Fruit fly (Drosophila melanogaster) whole organism, embryonic: ENCODE data around the gene Mtp.

Experiments used
- Ada2b ChIP-seq: fragments of 200-800 bp; sonication (Bioruptor generic); IDR thresholded peaks from 2 replicates; pipeline ENCODE4 v1.3.6; 2022; ENCODE audit warnings: missing biosample characterization, missing genetic modification characterization
- B-H1 ChIP-seq: fragments of 200-800 bp; sonication (Bioruptor generic); IDR thresholded peaks from 3 replicates; pipeline ENCODE4 v1.3.6; 2022; ENCODE audit warnings: missing biosample characterization, missing genetic modification characterization
- CG10431 ChIP-seq: fragments of 200-800 bp; sonication (Bioruptor generic); optimal IDR thresholded peaks from 3 replicates; lab custom pipeline; 2018; ENCODE audit warnings: missing biosample characterization, mild to moderate bottlenecking, missing genetic modification characterization
- CG12071 ChIP-seq: fragments of 200-800 bp; sonication (Bioruptor generic); optimal IDR thresholded peaks from 3 replicates; lab custom pipeline; 2018; ENCODE audit warnings: missing biosample characterization, mild to moderate bottlenecking, missing genetic modification characterization
- CG12155 ChIP-seq: fragments of 200-800 bp; sonication (Bioruptor generic); optimal IDR thresholded peaks from 3 replicates; lab custom pipeline; 2016; ENCODE audit warnings: missing biosample characterization, missing genetic modification characterization
- CG12391 ChIP-seq: fragments of 200-800 bp; sonication (Bioruptor generic); optimal IDR thresholded peaks from 3 replicates; lab custom pipeline; 2018; ENCODE audit warnings: missing biosample characterization, mild to moderate bottlenecking, missing genetic modification characterization, moderate library complexity
- CG13123 ChIP-seq: fragments of 200-800 bp; sonication (Bioruptor generic); optimal IDR thresholded peaks from 2 replicates; lab custom pipeline; 2016; ENCODE audit warnings: missing biosample characterization, missing genetic modification characterization
- CG14860 ChIP-seq: fragments of 200-800 bp; sonication (Bioruptor generic); IDR thresholded peaks from 3 replicates; pipeline ENCODE4 v1.3.6; 2022; ENCODE audit warnings: missing biosample characterization, missing genetic modification characterization; ENCODE audit not compliant: partially characterized antibody
- CG1647 ChIP-seq: fragments of 200-800 bp; sonication (Bioruptor generic); optimal IDR thresholded peaks from 3 replicates; lab custom pipeline; 2016; ENCODE audit warnings: missing biosample characterization, missing genetic modification characterization
- CG16779 ChIP-seq: fragments of 200-800 bp; sonication (Bioruptor generic); IDR thresholded peaks from 2 replicates; pipeline ENCODE4 v1.3.6; 2022; ENCODE audit warnings: missing biosample characterization, missing genetic modification characterization
- CG16813 ChIP-seq: fragments of 200-800 bp; sonication (Bioruptor generic); IDR thresholded peaks from 3 replicates; pipeline ENCODE4 v1.3.6; 2022; ENCODE audit warnings: missing biosample characterization, missing genetic modification characterization; ENCODE audit not compliant: partially characterized antibody
- CG17568 ChIP-seq: fragments of 200-800 bp; sonication (Bioruptor generic); optimal IDR thresholded peaks from 2 replicates; lab custom pipeline; 2018; ENCODE audit warnings: missing biosample characterization, mild to moderate bottlenecking, missing genetic modification characterization, moderate library complexity
- CG42726 ChIP-seq: fragments of 200-800 bp; sonication (Bioruptor generic); IDR thresholded peaks from 2 replicates; pipeline ENCODE4 v1.3.6; 2022; ENCODE audit warnings: missing biosample characterization, missing genetic modification characterization; ENCODE audit not compliant: partially characterized antibody
- CG4328 ChIP-seq: fragments of 200-800 bp; sonication (Bioruptor generic); optimal IDR thresholded peaks from 3 replicates; lab custom pipeline; 2017; ENCODE audit warnings: missing biosample characterization, missing genetic modification reagents, missing genetic modification characterization
- CG5245 ChIP-seq: fragments of 200-800 bp; sonication (Bioruptor generic); optimal IDR thresholded peaks from 3 replicates; lab custom pipeline; 2016; ENCODE audit warnings: missing biosample characterization, missing genetic modification characterization
- CG7987 ChIP-seq: fragments of 200-800 bp; sonication (Bioruptor generic); optimal IDR thresholded peaks from 2 replicates; lab custom pipeline; 2018; ENCODE audit warnings: missing biosample characterization, mild to moderate bottlenecking, missing genetic modification characterization, moderate library complexity
- CG8359 ChIP-seq: fragments of 200-800 bp; sonication (Bioruptor generic); optimal IDR thresholded peaks from 2 replicates; lab custom pipeline; 2017; ENCODE audit warnings: missing biosample characterization, mild to moderate bottlenecking, missing genetic modification characterization, borderline replicate concordance
- CG8388 ChIP-seq: fragments of 200-800 bp; sonication (Bioruptor generic); optimal IDR thresholded peaks from 2 replicates; lab custom pipeline; 2019; ENCODE audit warnings: missing biosample characterization, mild to moderate bottlenecking, missing genetic modification characterization, moderate library complexity
- CG9215 ChIP-seq: fragments of 200-800 bp; sonication (Bioruptor generic); IDR thresholded peaks from 2 replicates; pipeline ENCODE4 v1.3.6; 2022; ENCODE audit warnings: missing biosample characterization, missing genetic modification characterization
- CHES-1-like ChIP-seq: fragments of 200-800 bp; sonication (Bioruptor generic); optimal IDR thresholded peaks from 2 replicates; lab custom pipeline; 2016; ENCODE audit warnings: missing biosample characterization, missing genetic modification characterization
- CkIIα-i1 ChIP-seq: fragments of 200-800 bp; sonication (Bioruptor generic); IDR thresholded peaks from 2 replicates; pipeline ENCODE4 v1.3.6; 2022; ENCODE audit warnings: missing biosample characterization, missing genetic modification characterization
- Deaf1 ChIP-seq: fragments of 200-800 bp; optimal IDR thresholded peaks from 3 replicates; lab custom pipeline; 2019; ENCODE audit warnings: missing biosample characterization, mild to moderate bottlenecking, missing genetic modification characterization, moderate library complexity
- Dip3 ChIP-seq: fragments of 200-800 bp; sonication (Bioruptor generic); optimal IDR thresholded peaks from 3 replicates; lab custom pipeline; 2016; ENCODE audit warnings: missing biosample characterization, missing genetic modification characterization
- Elba2 ChIP-seq: fragments of 200-800 bp; sonication (Bioruptor generic); optimal IDR thresholded peaks from 3 replicates; lab custom pipeline; 2016; ENCODE audit warnings: missing biosample characterization, missing genetic modification characterization
- Ets97D ChIP-seq: fragments of 200-800 bp; sonication (Bioruptor generic); optimal IDR thresholded peaks from 3 replicates; lab custom pipeline; 2016; ENCODE audit warnings: missing biosample characterization, missing genetic modification characterization
- Hsf ChIP-seq: fragments of 200-800 bp; sonication (Bioruptor generic); optimal IDR thresholded peaks from 3 replicates; lab custom pipeline; 2016; ENCODE audit warnings: missing biosample characterization, missing genetic modification characterization
- Lhr ChIP-seq: fragments of 200-800 bp; sonication (Bioruptor generic); optimal IDR thresholded peaks from 3 replicates; lab custom pipeline; 2017; ENCODE audit warnings: mild to moderate bottlenecking, missing biosample characterization, missing genetic modification reagents, missing genetic modification characterization
- Med ChIP-seq: fragments of 200-800 bp; sonication (Bioruptor generic); peaks from one replicate; lab custom pipeline; 2016; ENCODE audit warnings: missing biosample characterization, missing genetic modification characterization, mild to moderate bottlenecking, inconsistent platforms, moderate library complexity
- Neu2 ChIP-seq: fragments of 200-800 bp; sonication (Bioruptor generic); optimal IDR thresholded peaks from 3 replicates; lab custom pipeline; 2016; ENCODE audit warnings: missing biosample characterization, missing genetic modification characterization, borderline replicate concordance
- Poxn ChIP-seq: fragments of 200-800 bp; sonication (Bioruptor generic); IDR thresholded peaks from 2 replicates; pipeline ENCODE4 v1.3.6; 2022; ENCODE audit warnings: missing biosample characterization, missing genetic modification characterization
- Ptx1 ChIP-seq: fragments of 200-800 bp; sonication (Bioruptor generic); IDR thresholded peaks from 2 replicates; pipeline ENCODE4 v1.3.6; 2022; ENCODE audit warnings: missing biosample characterization, missing genetic modification characterization
- Side ChIP-seq: fragments of 200-800 bp; sonication (Bioruptor generic); optimal IDR thresholded peaks from 2 replicates; lab custom pipeline; 2016; ENCODE audit warnings: missing biosample characterization, missing genetic modification characterization
- bab2 ChIP-seq: fragments of 200-800 bp; sonication (Bioruptor generic); optimal IDR thresholded peaks from 2 replicates; lab custom pipeline; 2016; ENCODE audit warnings: missing biosample characterization, missing genetic modification characterization
- bbx ChIP-seq: fragments of 200-800 bp; sonication (Bioruptor generic); IDR thresholded peaks from 2 replicates; pipeline ENCODE4 v1.3.6; 2022; ENCODE audit warnings: missing biosample characterization, missing genetic modification characterization; ENCODE audit not compliant: partially characterized antibody
- bsh ChIP-seq, 2 experiments: fragments of 200-800 bp; sonication (Bioruptor generic); optimal IDR thresholded peaks; 2 replicates each; lab custom pipeline; 2017 to 2018; ENCODE audit warnings: mild to moderate bottlenecking in 2 of 2, missing biosample characterization in 2 of 2, missing genetic modification characterization in 2 of 2, moderate library complexity in 1 of 2
- croc ChIP-seq: fragments of 200-800 bp; sonication (Bioruptor generic); conservative IDR thresholded peaks from 3 replicates; pipeline ENCODE4 v1.3.6; 2022; ENCODE audit warnings: missing biosample characterization, missing genetic modification characterization
- danr ChIP-seq: fragments of 200-800 bp; sonication (Bioruptor generic); IDR thresholded peaks from 2 replicates; pipeline ENCODE4 v1.3.6; 2022; ENCODE audit warnings: missing biosample characterization, missing genetic modification characterization
- disco-r ChIP-seq: fragments of 200-800 bp; sonication (Bioruptor generic); optimal IDR thresholded peaks from 2 replicates; lab custom pipeline; 2016; ENCODE audit warnings: missing biosample characterization, missing genetic modification characterization
- dpn ChIP-seq, 2 experiments: fragments of 200-800 bp; sonication (Bioruptor generic); optimal IDR thresholded peaks; 3 replicates each; lab custom pipeline; 2016; ENCODE audit warnings: missing biosample characterization in 2 of 2, missing genetic modification characterization in 2 of 2
- ind ChIP-seq: fragments of 200-800 bp; sonication (Bioruptor generic); optimal IDR thresholded peaks from 3 replicates; lab custom pipeline; 2016; ENCODE audit warnings: missing biosample characterization, missing genetic modification characterization
- jing ChIP-seq: fragments of 200-800 bp; sonication (Bioruptor generic); optimal IDR thresholded peaks from 2 replicates; lab custom pipeline; 2018; ENCODE audit warnings: missing biosample characterization, mild to moderate bottlenecking, missing genetic modification characterization
- jumu ChIP-seq: fragments of 200-800 bp; sonication (Bioruptor generic); optimal IDR thresholded peaks from 3 replicates; lab custom pipeline; 2016; ENCODE audit warnings: missing biosample characterization, missing genetic modification characterization
- lilli ChIP-seq: fragments of 200-800 bp; sonication (Bioruptor generic); optimal IDR thresholded peaks from 3 replicates; lab custom pipeline; 2016; ENCODE audit warnings: missing biosample characterization, missing genetic modification characterization
- mld ChIP-seq: fragments of 200-800 bp; sonication (Bioruptor generic); IDR thresholded peaks from 3 replicates; pipeline ENCODE4 v1.3.6; 2022; ENCODE audit warnings: missing biosample characterization, missing genetic modification characterization; ENCODE audit not compliant: partially characterized antibody
- org-1 ChIP-seq: fragments of 200-800 bp; sonication (Bioruptor generic); optimal IDR thresholded peaks from 2 replicates; lab custom pipeline; 2017; ENCODE audit warnings: missing biosample characterization, missing genetic modification characterization
- otp ChIP-seq: fragments of 200-800 bp; sonication (Bioruptor generic); IDR thresholded peaks from 3 replicates; pipeline ENCODE4, ENCODE4 v1.3.6; 2022; ENCODE audit warnings: missing biosample characterization, missing genetic modification characterization
- peb ChIP-seq: fragments of 200-800 bp; sonication (Bioruptor generic); IDR thresholded peaks from 2 replicates; pipeline ENCODE4 v1.3.6; 2022; ENCODE audit warnings: missing biosample characterization, missing genetic modification characterization
- pho ChIP-seq: fragments of 200-800 bp; sonication (Bioruptor generic); optimal IDR thresholded peaks from 2 replicates; lab custom pipeline; 2016; ENCODE audit warnings: missing biosample characterization, missing genetic modification characterization
- psq ChIP-seq: fragments of 200-800 bp; sonication (Bioruptor generic); optimal IDR thresholded peaks from 2 replicates; lab custom pipeline; 2017; ENCODE audit warnings: missing biosample characterization, missing genetic modification characterization
- sens ChIP-seq: fragments of 200-800 bp; sonication (Bioruptor generic); peaks from one replicate; lab custom pipeline; 2016; ENCODE audit warnings: missing biosample characterization, missing genetic modification characterization
- sima ChIP-seq: fragments of 200-800 bp; sonication (Bioruptor generic); optimal IDR thresholded peaks from 2 replicates; lab custom pipeline; 2016; ENCODE audit warnings: missing biosample characterization, missing genetic modification characterization
- so ChIP-seq: fragments of 200-800 bp; sonication (Bioruptor generic); IDR thresholded peaks from 3 replicates; pipeline ENCODE4 v1.3.6; 2022; ENCODE audit warnings: missing biosample characterization, missing genetic modification characterization

Gene Mtp

DNA sequence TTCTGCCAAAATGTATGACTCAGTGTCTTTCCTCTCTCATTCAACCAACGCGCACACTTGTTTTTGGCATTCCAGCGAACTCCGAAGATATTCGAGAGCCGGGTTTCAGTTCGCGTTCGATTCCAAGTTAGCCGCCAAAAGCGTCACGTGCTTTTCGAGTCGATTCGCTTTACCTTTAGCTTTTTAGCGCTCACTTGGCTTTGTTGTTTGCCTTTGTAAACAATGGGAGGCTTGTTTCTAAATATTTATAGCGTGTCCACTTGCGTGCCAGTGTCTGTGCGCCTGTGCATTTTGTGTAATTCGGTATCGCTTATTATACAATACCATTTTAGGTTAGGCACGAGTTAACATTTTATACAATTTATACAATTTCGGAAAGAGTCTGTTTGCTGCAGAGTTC, 11.3 kb downstream of the Mtp start (continued):
- TF ChIP-seq ind (GFP tag; lab: Kevin White, UChicago), result no peak
- no peak for TF ChIP-seq CG42726 (GFP tag; lab: Robert Waterston, UW)
- TF ChIP-seq CG12391 (tag; lab: Kevin White, UChicago), result no peak
- no peak for TF ChIP-seq CG4328
- TF ChIP-seq Side (GFP tag; lab: Kevin White, UChicago), result no peak
- TF ChIP-seq bsh (GFP tag; optimal IDR thresholded peaks at IDR 0.05; lab: Kevin White, UChicago), result no peak
- no peak for TF ChIP-seq Elba2 (GFP tag; lab: Kevin White, UChicago)
- no peak for TF ChIP-seq CG10431 (GFP tag; lab: Kevin White, UChicago)
- TF ChIP-seq CkIIα-i1 (GFP tag; lab: Robert Waterston, UW), result no peak
- TF ChIP-seq psq (GFP tag; lab: Kevin White, UChicago), result no peak
- TF ChIP-seq lilli (GFP tag; lab: Kevin White, UChicago), result no peak
- peak; percentile 4 for TF ChIP-seq CG13123 (GFP tag; lab: Kevin White, UChicago)
- no peak for TF ChIP-seq CG16813 (GFP tag; lab: Robert Waterston, UW)
- TF ChIP-seq Dip3, result no peak
- TF ChIP-seq Poxn (GFP tag; lab: Robert Waterston, UW), result no peak
- peak; percentile 49; the same call in 2 of the 3 replicates for TF ChIP-seq so (GFP tag; lab: Robert Waterston, UW)
- TF ChIP-seq otp (GFP tag; lab: Robert Waterston, UW), result 0 out of 3 replicates have a peak, but pooled peaks have one; percentile 43
- TF ChIP-seq Ets97D (GFP tag; lab: Kevin White, UChicago), result no peak
- TF ChIP-seq CG17568 (GFP tag; lab: Kevin White, UChicago), result peak; percentile 65
- TF ChIP-seq CG8359 (GFP tag; lab: Kevin White, UChicago), result no peak
- TF ChIP-seq sens (GFP tag; lab: Kevin White, UChicago), result no peak
- no peak for TF ChIP-seq bbx (GFP tag; lab: Robert Waterston, UW)
- peak; percentile 91 for TF ChIP-seq Med
- TF ChIP-seq Ptx1 (GFP tag; lab: Robert Waterston, UW), result no peak
- no peak for TF ChIP-seq croc
- no peak for TF ChIP-seq CG12155 (GFP tag; lab: Kevin White, UChicago)
- no peak for TF ChIP-seq CG5245 (GFP tag; lab: Kevin White, UChicago)
- no peak for TF ChIP-seq Ada2b (GFP tag; lab: Robert Waterston, UW)
- TF ChIP-seq mld (GFP tag; lab: Robert Waterston, UW), result no peak
- no peak for TF ChIP-seq CG16779 (GFP tag; lab: Robert Waterston, UW)
- peak; percentile 36 for TF ChIP-seq org-1 (GFP tag; lab: Kevin White, UChicago)
- TF ChIP-seq jing (GFP tag; lab: Kevin White, UChicago), result no peak
- no peak for TF ChIP-seq peb (GFP tag; lab: Robert Waterston, UW)
- TF ChIP-seq CG14860 (GFP tag; lab: Robert Waterston, UW), result no peak
- TF ChIP-seq sima, result no peak
- TF ChIP-seq danr (GFP tag; lab: Robert Waterston, UW), result no peak
- no peak for TF ChIP-seq Hsf (GFP tag; lab: Kevin White, UChicago)
- TF ChIP-seq Neu2 (GFP tag; lab: Kevin White, UChicago), result no peak
- no peak for TF ChIP-seq Deaf1 (tag; lab: Kevin White, UChicago)
- TF ChIP-seq CG8388 (GFP tag; lab: Kevin White, UChicago), result no peak
- no peak for TF ChIP-seq Lhr (GFP tag; lab: Kevin White, UChicago)
- TF ChIP-seq CG1647 (GFP tag; lab: Kevin White, UChicago), result no peak
- no peak for TF ChIP-seq jumu (GFP tag; lab: Kevin White, UChicago)
- no peak for TF ChIP-seq disco-r
- no peak for TF ChIP-seq CG9215 (GFP tag; lab: Robert Waterston, UW)
- no peak for TF ChIP-seq CHES-1-like
- no peak; the same call in 2 of the 3 replicates for TF ChIP-seq B-H1 (GFP tag; lab: Robert Waterston, UW)
- TF ChIP-seq CG12071 (GFP tag; lab: Kevin White, UChicago), result peak; percentile 73
- no peak for TF ChIP-seq pho (GFP tag; lab: Kevin White, UChicago)
- peak; percentile 57 for TF ChIP-seq CG7987
- TF ChIP-seq bab2, result peak; percentile 42
- no peak for TF ChIP-seq dpn (GFP tag; optimal IDR thresholded peaks at IDR 0.05; lab: Kevin White, UChicago)
